Fruit fly (Drosophila melanogaster) whole organism, wandering third instar larva: ENCODE data around the gene CG6432.

Experiments
- CG32264 ChIP-seq: fragments of 200-800 bp; sonication (Bioruptor generic); optimal IDR thresholded peaks from 2 replicates; lab custom pipeline; 2016; ENCODE audit warnings: missing biosample characterization, missing genetic modification characterization
- CG9705 ChIP-seq: fragments of 200-800 bp; sonication (Bioruptor generic); optimal IDR thresholded peaks from 2 replicates; lab custom pipeline; 2018; ENCODE audit warnings: missing biosample characterization, mild to moderate bottlenecking, missing genetic modification characterization
- CrebA ChIP-seq: fragments of 200-800 bp; sonication (Bioruptor generic); optimal IDR thresholded peaks from 2 replicates; lab custom pipeline; 2016; ENCODE audit warnings: missing biosample characterization, mild to moderate bottlenecking, missing genetic modification characterization, borderline replicate concordance
- Dif ChIP-seq: fragments of 200-275, 200-300 bp; sonication (Bioruptor generic); optimal IDR thresholded peaks from 2 replicates; lab custom pipeline; 2018; ENCODE audit warnings: missing biosample characterization, missing genetic modification characterization; ENCODE audit not compliant: partially characterized antibody
- GATAd ChIP-seq: sonication (Bioruptor generic); optimal IDR thresholded peaks from 2 replicates; lab custom pipeline; 2016; ENCODE audit warnings: missing biosample characterization, missing genetic modification characterization
- HLH106 ChIP-seq: fragments of 200-800 bp; optimal IDR thresholded peaks from 3 replicates; lab custom pipeline; 2019; ENCODE audit warnings: missing biosample characterization, mild to moderate bottlenecking, missing genetic modification characterization, moderate library complexity
- Hnf4 ChIP-seq: fragments of 200-800 bp; sonication (Bioruptor generic); optimal IDR thresholded peaks from 2 replicates; lab custom pipeline; 2016; ENCODE audit warnings: missing biosample characterization, mild to moderate bottlenecking, missing genetic modification characterization
- Hr78 ChIP-seq: fragments of >200 bp; optimal IDR thresholded peaks from 2 replicates; lab custom pipeline; 2017; ENCODE audit warnings: missing biosample characterization, missing genetic modification characterization
- Hr83 ChIP-seq: fragments of 200-300 bp; sonication (Bioruptor generic); optimal IDR thresholded peaks from 2 replicates; lab custom pipeline; 2016; ENCODE audit warnings: missing biosample characterization, mild to moderate bottlenecking, missing genetic modification characterization, moderate library complexity; ENCODE audit not compliant: poor library complexity, severe bottlenecking
- Jra ChIP-seq: sonication (Bioruptor generic); optimal IDR thresholded peaks from 2 replicates; lab custom pipeline; 2016; ENCODE audit warnings: missing biosample characterization, missing genetic modification characterization
- Myc ChIP-seq: fragments of >200 bp; optimal IDR thresholded peaks from 2 replicates; lab custom pipeline; 2017
- N ChIP-seq: fragments of >200 bp; optimal IDR thresholded peaks from 2 replicates; lab custom pipeline; 2018; ENCODE audit warnings: missing biosample characterization, missing external identifiers, missing genetic modification characterization
- OdsH ChIP-seq: fragments of 200-800 bp; sonication (Bioruptor generic); optimal IDR thresholded peaks from 2 replicates; lab custom pipeline; 2016; ENCODE audit warnings: missing biosample characterization, mild to moderate bottlenecking, missing genetic modification characterization
- Rel ChIP-seq, 2 experiments: fragments of 200-800 bp; sonication (Bioruptor generic) in 1 of 2; optimal IDR thresholded peaks; 2 replicates in 1 of 2; 3 replicates in 1 of 2; lab custom pipeline; 2016 to 2019; ENCODE audit warnings: mild to moderate bottlenecking in 2 of 2, missing biosample characterization in 2 of 2, missing genetic modification characterization in 2 of 2, moderate library complexity in 1 of 2
- Sp1 ChIP-seq: fragments of 200-800 bp; sonication (Bioruptor generic); optimal IDR thresholded peaks from 3 replicates; lab custom pipeline; 2019; ENCODE audit warnings: missing biosample characterization, mild to moderate bottlenecking, missing genetic modification characterization, moderate library complexity
- Vsx2 ChIP-seq: fragments of 200-300, 225-300 bp; sonication (Bioruptor generic); optimal IDR thresholded peaks from 2 replicates; lab custom pipeline; 2018; ENCODE audit warnings: missing biosample characterization, missing genetic modification characterization; ENCODE audit not compliant: partially characterized antibody
- br ChIP-seq: fragments of 200-800 bp; sonication (Bioruptor generic); optimal IDR thresholded peaks from 2 replicates; lab custom pipeline; 2016; ENCODE audit warnings: missing biosample characterization, missing genetic modification characterization
- dl ChIP-seq, 2 experiments: fragments of 175-275, 200-275 bp in 1 of 2; fragments of 200-275 bp in 1 of 2; sonication (Bioruptor generic); optimal IDR thresholded peaks; lab custom pipeline; 2018; ENCODE audit warnings: mild to moderate bottlenecking in 2 of 2, missing biosample characterization in 2 of 2, missing genetic modification characterization in 2 of 2, moderate library complexity in 2 of 2; ENCODE audit not compliant: partially characterized antibody in 2 of 2, insufficient read depth in 1 of 2
- dmrt93B ChIP-seq: fragments of 200-800 bp; sonication (Bioruptor generic); optimal IDR thresholded peaks from 2 replicates; lab custom pipeline; 2018; ENCODE audit warnings: missing biosample characterization, mild to moderate bottlenecking, missing genetic modification characterization
- ey ChIP-seq: fragments of 200-800 bp; sonication (Bioruptor generic); optimal IDR thresholded peaks from 2 replicates; lab custom pipeline; 2016; ENCODE audit warnings: missing biosample characterization, missing genetic modification characterization
- foxo ChIP-seq, 2 experiments: fragments of 200-800 bp; sonication (Bioruptor generic); optimal IDR thresholded peaks; 2 replicates in 1 of 2; 3 replicates in 1 of 2; lab custom pipeline; 2016 to 2017; ENCODE audit warnings: missing biosample characterization in 2 of 2, missing genetic modification characterization in 2 of 2
- fru ChIP-seq: fragments of 200-800 bp; sonication (Bioruptor generic); optimal IDR thresholded peaks from 3 replicates; lab custom pipeline; 2016; ENCODE audit warnings: missing biosample characterization, mild to moderate bottlenecking, missing genetic modification characterization
- h ChIP-seq: fragments of 200-800 bp; sonication (Bioruptor generic); optimal IDR thresholded peaks from 3 replicates; lab custom pipeline; 2016; ENCODE audit warnings: missing biosample characterization, mild to moderate bottlenecking, missing genetic modification characterization
- jim ChIP-seq: fragments of 175-275, 200-325 bp; sonication (Bioruptor generic); optimal IDR thresholded peaks from 2 replicates; lab custom pipeline; 2016; ENCODE audit warnings: missing biosample characterization, mild to moderate bottlenecking, missing genetic modification characterization
- lola ChIP-seq: fragments of >200 bp; optimal IDR thresholded peaks from 2 replicates; lab custom pipeline; 2017; ENCODE audit warnings: missing biosample characterization, missing genetic modification characterization
- pan ChIP-seq: fragments of >200 bp; optimal IDR thresholded peaks from 2 replicates; lab custom pipeline; 2017
- psq ChIP-seq: fragments of 200-800 bp; sonication (Bioruptor generic); optimal IDR thresholded peaks from 3 replicates; lab custom pipeline; 2017; ENCODE audit warnings: missing biosample characterization, mild to moderate bottlenecking, missing genetic modification characterization, moderate library complexity
- rgr ChIP-seq: fragments of 200-800 bp; sonication (Bioruptor generic); optimal IDR thresholded peaks from 3 replicates; lab custom pipeline; 2016; ENCODE audit warnings: missing biosample characterization, mild to moderate bottlenecking, missing genetic modification characterization
- sage ChIP-seq: fragments of 200-800 bp; sonication (Bioruptor generic); optimal IDR thresholded peaks from 2 replicates; lab custom pipeline; 2016; ENCODE audit warnings: missing biosample characterization, mild to moderate bottlenecking, missing genetic modification characterization
- sv ChIP-seq: fragments of 200-800 bp; sonication (Bioruptor generic); optimal IDR thresholded peaks from 3 replicates; lab custom pipeline; 2016; ENCODE audit warnings: missing biosample characterization, missing genetic modification characterization
- usp ChIP-seq: fragments of >200 bp; optimal IDR thresholded peaks from 2 replicates; lab custom pipeline; 2017; ENCODE audit warnings: missing biosample characterization, missing genetic modification characterization
- woc ChIP-seq: sonication (Bioruptor generic); optimal IDR thresholded peaks from 2 replicates; lab custom pipeline; 2016; ENCODE audit warnings: missing biosample characterization, mild to moderate bottlenecking, missing genetic modification characterization

The CG6432 gene

dm6 chr3R:24293171-24293570, 43.6 kb upstream of the CG6432 start:
- TF ChIP-seq GATAd = no peak
- no peak for TF ChIP-seq sage (GFP tag; lab: Kevin White, UChicago)
- no peak for TF ChIP-seq h (GFP tag; lab: Kevin White, UChicago)
- no peak for TF ChIP-seq CG9705 (GFP tag; lab: Kevin White, UChicago)
- no peak for TF ChIP-seq lola
- no peak for TF ChIP-seq fru (GFP tag; lab: Kevin White, UChicago)
- TF ChIP-seq Hr78 (GFP tag; lab: Kevin White, UChicago) = no peak
- no peak for TF ChIP-seq Dif (GFP tag; lab: Kevin White, UChicago)
- TF ChIP-seq Jra (GFP tag; lab: Kevin White, UChicago) = no peak
- no peak for TF ChIP-seq Sp1 (GFP tag; lab: Kevin White, UChicago)
- TF ChIP-seq N (GFP tag; lab: Kevin White, UChicago) = no peak
- TF ChIP-seq Rel (GFP tag; optimal IDR thresholded peaks at IDR 0.05; lab: Kevin White, UChicago) = no peak
- TF ChIP-seq Rel (tag; optimal IDR thresholded peaks at IDR 0.05; lab: Kevin White, UChicago) = no peak
- TF ChIP-seq foxo (GFP tag; optimal IDR thresholded peaks at IDR 0.05; lab: Kevin White, UChicago) = no peak
- no peak for TF ChIP-seq psq (GFP tag; lab: Kevin White, UChicago)
- TF ChIP-seq CrebA (GFP tag; lab: Kevin White, UChicago) = no peak
- TF ChIP-seq ey (GFP tag; lab: Kevin White, UChicago) = no peak
- TF ChIP-seq pan (lab: Kevin White, UChicago) = no peak
- TF ChIP-seq br (GFP tag; lab: Kevin White, UChicago) = no peak
- TF ChIP-seq, all 38 proteins: peak for 0

dm6 chr3R:24294299-24294698, 42.4 kb upstream of the CG6432 start, which contains the start of gene CG5715:
Gene CG5715 (minus strand): TSS chr3R:24294399.
- TF ChIP-seq CG32264 (GFP tag; lab: Kevin White, UChicago) (no peak), sv (GFP tag; lab: Kevin White, UChicago) (no peak), br (GFP tag; lab: Kevin White, UChicago) (no peak), Dif (GFP tag; lab: Kevin White, UChicago) (no peak)

dm6 chr3R:24294784-24295555, 41.8 kb upstream of the CG6432 start, which contains the start of gene crb:
Gene crb (plus strand): TSS chr3R:24295078.
- TF ChIP-seq dmrt93B (GFP tag; lab: Kevin White, UChicago) (no peak), pan (lab: Kevin White, UChicago) (no peak), Hnf4 (GFP tag; lab: Kevin White, UChicago) (peak; percentile 69), Rel (GFP tag; optimal IDR thresholded peaks at IDR 0.05; lab: Kevin White, UChicago) (no peak), Rel (tag; optimal IDR thresholded peaks at IDR 0.05; lab: Kevin White, UChicago) (peak; percentile 66), rgr (GFP tag; lab: Kevin White, UChicago) (peak; percentile 67), CG9705 (GFP tag; lab: Kevin White, UChicago) (peak; percentile 14), lola (no peak), HLH106 (tag; lab: Kevin White, UChicago) (peak; percentile 43), dl (GFP tag; optimal IDR thresholded peaks at IDR 0.05; lab: Kevin White, UChicago; ENCODE audit: insufficient read depth in 1 of 2, partially characterized antibody in 2 of 2) (no peak), Jra (GFP tag; lab: Kevin White, UChicago) (peak; percentile 45), CG32264 (GFP tag; lab: Kevin White, UChicago) (no peak), psq (GFP tag; lab: Kevin White, UChicago) (no peak), N (GFP tag; lab: Kevin White, UChicago) (no peak), Hr83 (GFP tag; lab: Kevin White, UChicago) (peak; percentile 80), woc (GFP tag; lab: Kevin White, UChicago) (no peak), Vsx2 (GFP tag; lab: Kevin White, UChicago) (no peak), GATAd (no peak), br (GFP tag; lab: Kevin White, UChicago) (peak; percentile 68), Dif (GFP tag; lab: Kevin White, UChicago) (peak; percentile 60), h (GFP tag; lab: Kevin White, UChicago) (peak; percentile 65), Sp1 (GFP tag; lab: Kevin White, UChicago) (peak; percentile 54), sv (GFP tag; lab: Kevin White, UChicago) (peak; percentile 37), foxo (GFP tag; optimal IDR thresholded peaks at IDR 0.05; lab: Kevin White, UChicago) (peak in 1 of 2 experiments; percentile 69), Myc (lab: Kevin White, UChicago) (no peak), OdsH (GFP tag; lab: Kevin White, UChicago) (peak; percentile 56), CrebA (GFP tag; lab: Kevin White, UChicago) (no peak), ey (GFP tag; lab: Kevin White, UChicago) (peak; percentile 43), fru (GFP tag; lab: Kevin White, UChicago) (peak; percentile 61), jim (GFP tag; lab: Kevin White, UChicago) (peak; percentile 39), usp (GFP tag; lab: Kevin White, UChicago) (no peak)
